Fruit fly (Drosophila melanogaster) whole organism, embryonic: ENCODE measurements around the gene CG14219.

ENCODE experiments used
- ATbp ChIP-seq: fragments of 200-800 bp; sonication (Bioruptor generic); optimal IDR thresholded peaks from 2 replicates; lab custom pipeline; 2017; ENCODE audit warnings: missing biosample characterization, mild to moderate bottlenecking, missing genetic modification characterization, missing genetic modification reagents
- Abd-B ChIP-seq: fragments of 200-800 bp; sonication (Bioruptor generic); optimal IDR thresholded peaks from 2 replicates; lab custom pipeline; 2018; ENCODE audit warnings: missing biosample characterization, mild to moderate bottlenecking, missing genetic modification characterization, moderate library complexity
- Aef1 ChIP-seq: fragments of 200-800 bp; sonication (Bioruptor generic); IDR thresholded peaks from 3 replicates; pipeline ENCODE4 v1.3.6; 2022; ENCODE audit warnings: missing biosample characterization, missing genetic modification characterization
- Atf3 ChIP-seq: fragments of 200-800 bp; sonication (Bioruptor generic); optimal IDR thresholded peaks from 3 replicates; lab custom pipeline; 2016; ENCODE audit warnings: missing biosample characterization, missing genetic modification characterization
- CG10654 ChIP-seq: fragments of 200-800 bp; sonication (Bioruptor generic); optimal IDR thresholded peaks from 2 replicates; lab custom pipeline; 2016; ENCODE audit warnings: missing biosample characterization, missing genetic modification characterization
- CG11093 ChIP-seq: fragments of 200-800 bp; sonication (Bioruptor generic); IDR thresholded peaks from 3 replicates; pipeline ENCODE4 v1.3.6; 2022; ENCODE audit warnings: missing biosample characterization, missing genetic modification characterization
- CG11398 ChIP-seq: fragments of 200-800 bp; sonication (Bioruptor generic); optimal IDR thresholded peaks from 2 replicates; lab custom pipeline; 2016; ENCODE audit warnings: missing biosample characterization, missing genetic modification characterization
- CG11723 ChIP-seq: fragments of 200-800 bp; sonication (Bioruptor generic); optimal IDR thresholded peaks from 2 replicates; lab custom pipeline; 2017; ENCODE audit warnings: missing biosample characterization, mild to moderate bottlenecking, missing genetic modification characterization
- CG13287 ChIP-seq: fragments of 200-800 bp; sonication (Bioruptor generic); IDR thresholded peaks from 2 replicates; pipeline ENCODE4 v1.3.6; 2022; ENCODE audit warnings: missing biosample characterization, missing genetic modification characterization; ENCODE audit not compliant: partially characterized antibody
- CG1602 ChIP-seq: fragments of 200-800 bp; sonication (Bioruptor generic); optimal IDR thresholded peaks from 3 replicates; lab custom pipeline; 2016; ENCODE audit warnings: missing biosample characterization, missing genetic modification characterization
- CG1647 ChIP-seq: fragments of 200-800 bp; sonication (Bioruptor generic); optimal IDR thresholded peaks from 3 replicates; lab custom pipeline; 2016; ENCODE audit warnings: missing biosample characterization, missing genetic modification characterization
- CG17385 ChIP-seq: fragments of 200-800 bp; sonication (Bioruptor generic); optimal IDR thresholded peaks from 3 replicates; lab custom pipeline; 2018; ENCODE audit warnings: missing biosample characterization, mild to moderate bottlenecking, missing genetic modification characterization
- CG17912 ChIP-seq: fragments of 200-800 bp; sonication (Bioruptor generic); optimal IDR thresholded peaks from 2 replicates; lab custom pipeline; 2018; ENCODE audit warnings: missing biosample characterization, mild to moderate bottlenecking, missing genetic modification characterization
- CG31365 ChIP-seq: fragments of 200-800 bp; sonication (Bioruptor generic); optimal IDR thresholded peaks from 2 replicates; lab custom pipeline; 2018; ENCODE audit warnings: missing biosample characterization, mild to moderate bottlenecking, missing genetic modification characterization
- CG3163 ChIP-seq: fragments of 200-800 bp; sonication (Bioruptor generic); optimal IDR thresholded peaks from 3 replicates; lab custom pipeline; 2016; ENCODE audit warnings: missing biosample characterization, missing genetic modification characterization
- CG32772 ChIP-seq: fragments of 200-800 bp; sonication (Bioruptor generic); IDR thresholded peaks from 2 replicates; pipeline ENCODE4 v1.3.6; 2022; ENCODE audit warnings: missing biosample characterization, missing genetic modification characterization
- CG34376 ChIP-seq: fragments of 200-800 bp; sonication (Bioruptor generic); optimal IDR thresholded peaks from 2 replicates; lab custom pipeline; 2018; ENCODE audit warnings: missing biosample characterization, mild to moderate bottlenecking, missing genetic modification characterization
- CG34422 ChIP-seq: fragments of 200-800 bp; sonication (Bioruptor generic); IDR thresholded peaks from 3 replicates; pipeline ENCODE4 v1.3.6; 2022; ENCODE audit warnings: missing biosample characterization, missing genetic modification characterization
- CG4404 ChIP-seq: fragments of 200-800 bp; sonication (Bioruptor generic); IDR thresholded peaks from 2 replicates; pipeline ENCODE4 v1.3.6; 2022; ENCODE audit warnings: missing biosample characterization, missing genetic modification characterization
- CG6272 ChIP-seq: fragments of 200-800 bp; sonication (Bioruptor generic); IDR thresholded peaks from 2 replicates; pipeline ENCODE4 v1.3.6; 2022; ENCODE audit warnings: missing biosample characterization, missing genetic modification characterization
- CG6791 ChIP-seq: fragments of 200-800 bp; sonication (Bioruptor generic); IDR thresholded peaks from 3 replicates; pipeline ENCODE4 v1.3.6; 2022; ENCODE audit warnings: missing biosample characterization, missing genetic modification characterization; ENCODE audit not compliant: partially characterized antibody
- CG7745 ChIP-seq: fragments of 200-800 bp; sonication (Bioruptor generic); optimal IDR thresholded peaks from 2 replicates; lab custom pipeline; 2018; ENCODE audit warnings: missing biosample characterization, mild to moderate bottlenecking, missing genetic modification characterization, moderate library complexity
- CG9215 ChIP-seq: fragments of 200-800 bp; sonication (Bioruptor generic); IDR thresholded peaks from 2 replicates; pipeline ENCODE4 v1.3.6; 2022; ENCODE audit warnings: missing biosample characterization, missing genetic modification characterization
- CG9727 ChIP-seq: fragments of 200-800 bp; sonication (Bioruptor generic); optimal IDR thresholded peaks from 3 replicates; lab custom pipeline; 2017; ENCODE audit warnings: missing biosample characterization, mild to moderate bottlenecking, missing genetic modification characterization
- Dek ChIP-seq: fragments of 200-800 bp; sonication (Bioruptor generic); optimal IDR thresholded peaks from 3 replicates; lab custom pipeline; 2019; ENCODE audit warnings: missing biosample characterization, mild to moderate bottlenecking, missing genetic modification characterization, moderate library complexity
- ERR ChIP-seq: fragments of 200-800 bp; sonication (Bioruptor generic); optimal IDR thresholded peaks from 2 replicates; lab custom pipeline; 2016; ENCODE audit warnings: missing biosample characterization, missing genetic modification characterization
- Fer3 ChIP-seq: fragments of 200-800 bp; sonication (Bioruptor generic); optimal IDR thresholded peaks from 2 replicates; lab custom pipeline; 2018; ENCODE audit warnings: missing biosample characterization, mild to moderate bottlenecking, missing genetic modification characterization, moderate library complexity
- Hr51 ChIP-seq, 2 experiments: fragments of 200-800 bp; sonication (Bioruptor generic); optimal IDR thresholded peaks; 2 replicates in 1 of 2; 3 replicates in 1 of 2; lab custom pipeline; 2016 to 2018; ENCODE audit warnings: missing biosample characterization in 2 of 2, missing genetic modification characterization in 2 of 2, mild to moderate bottlenecking in 1 of 2, moderate library complexity in 1 of 2
- MBD-R2 ChIP-seq: fragments of 200-800 bp; sonication (Bioruptor generic); IDR thresholded peaks from 2 replicates; pipeline ENCODE4 v1.3.6; 2022; ENCODE audit warnings: missing biosample characterization, missing genetic modification characterization
- MESR4 ChIP-seq: fragments of 200-800 bp; sonication (Bioruptor generic); optimal IDR thresholded peaks from 2 replicates; lab custom pipeline; 2018; ENCODE audit warnings: missing biosample characterization, mild to moderate bottlenecking, missing genetic modification characterization, moderate library complexity
- MTF-1 ChIP-seq: fragments of 200-800 bp; sonication (Bioruptor generic); optimal IDR thresholded peaks from 2 replicates; lab custom pipeline; 2018; ENCODE audit warnings: missing biosample characterization, mild to moderate bottlenecking, missing genetic modification characterization, borderline replicate concordance
- Nf-YC ChIP-seq: fragments of 200-800 bp; optimal IDR thresholded peaks from 3 replicates; lab custom pipeline; 2019; ENCODE audit warnings: missing biosample characterization, mild to moderate bottlenecking, missing genetic modification characterization, moderate library complexity
- Rx ChIP-seq: fragments of 200-800 bp; sonication (Bioruptor generic); IDR thresholded peaks from 2 replicates; pipeline ENCODE4 v1.3.6; 2022; ENCODE audit warnings: missing biosample characterization, missing genetic modification characterization
- Spps ChIP-seq: fragments of 200-800 bp; sonication (Bioruptor generic); optimal IDR thresholded peaks from 2 replicates; lab custom pipeline; 2018; ENCODE audit warnings: missing biosample characterization, mild to moderate bottlenecking, missing genetic modification characterization
- Xbp1 ChIP-seq: fragments of 200-800 bp; sonication (Bioruptor generic); optimal IDR thresholded peaks from 3 replicates; lab custom pipeline; 2016; ENCODE audit warnings: missing biosample characterization, mild to moderate bottlenecking, missing genetic modification characterization
- ase ChIP-seq: fragments of 200-800 bp; sonication (Bioruptor generic); IDR thresholded peaks from 3 replicates; pipeline ENCODE4 v1.3.6; 2022; ENCODE audit warnings: missing biosample characterization, missing genetic modification characterization
- az2 ChIP-seq: fragments of 200-800 bp; sonication (Bioruptor generic); optimal IDR thresholded peaks from 3 replicates; lab custom pipeline; 2016; ENCODE audit warnings: missing biosample characterization, missing genetic modification characterization
- corto ChIP-seq: fragments of 200-800 bp; sonication (Bioruptor generic); optimal IDR thresholded peaks from 2 replicates; lab custom pipeline; 2016; ENCODE audit warnings: missing biosample characterization, mild to moderate bottlenecking, missing genetic modification characterization, moderate library complexity
- crol ChIP-seq: fragments of 200-800 bp; sonication (Bioruptor generic); IDR thresholded peaks from 2 replicates; pipeline ENCODE4 v1.3.6; 2022; ENCODE audit warnings: missing biosample characterization, missing genetic modification characterization
- da ChIP-seq: fragments of 200-800 bp; sonication (Bioruptor generic); optimal IDR thresholded peaks from 2 replicates; lab custom pipeline; 2016; ENCODE audit warnings: missing biosample characterization, missing genetic modification characterization
- disco-r ChIP-seq: fragments of 200-800 bp; sonication (Bioruptor generic); optimal IDR thresholded peaks from 2 replicates; lab custom pipeline; 2016; ENCODE audit warnings: missing biosample characterization, missing genetic modification characterization
- dysf ChIP-seq: fragments of 200-800 bp; sonication (Bioruptor generic); IDR thresholded peaks from 3 replicates; pipeline ENCODE4 v1.3.6; 2022; ENCODE audit warnings: missing biosample characterization, missing genetic modification characterization
- kay ChIP-seq: fragments of 200-800 bp; sonication (Bioruptor generic); optimal IDR thresholded peaks from 2 replicates; lab custom pipeline; 2016; ENCODE audit warnings: missing biosample characterization, missing genetic modification characterization
- lbe ChIP-seq: fragments of 200-800 bp; sonication (Bioruptor generic); optimal IDR thresholded peaks from 2 replicates; lab custom pipeline; 2016; ENCODE audit warnings: missing biosample characterization, mild to moderate bottlenecking, missing genetic modification characterization
- ro ChIP-seq: fragments of 200-800 bp; sonication (Bioruptor generic); IDR thresholded peaks from 2 replicates; pipeline ENCODE4 v1.3.6; 2022; ENCODE audit warnings: missing biosample characterization, missing genetic modification characterization
- sim ChIP-seq: fragments of 200-800 bp; sonication (Bioruptor generic); IDR thresholded peaks from 2 replicates; pipeline ENCODE4 v1.3.6; 2022; ENCODE audit warnings: missing biosample characterization, missing genetic modification characterization
- sob ChIP-seq: fragments of 200-800 bp; sonication (Bioruptor generic); IDR thresholded peaks from 2 replicates; pipeline ENCODE4 v1.3.6; 2022; ENCODE audit warnings: missing biosample characterization, missing genetic modification characterization
- stc ChIP-seq: fragments of 200-800 bp; sonication (Bioruptor generic); IDR thresholded peaks from 2 replicates; pipeline ENCODE4 v1.3.6; 2022; ENCODE audit warnings: missing biosample characterization, missing genetic modification characterization
- stwl ChIP-seq: fragments of 200-800 bp; sonication (Bioruptor generic); optimal IDR thresholded peaks from 3 replicates; lab custom pipeline; 2018; ENCODE audit warnings: missing biosample characterization, mild to moderate bottlenecking, missing genetic modification characterization, moderate library complexity

Gene CG14219

dm6 chrX:19597684-19598363, 7.9 kb upstream of the CG14219 start, which contains the start of gene RpS10b (continued):
- peak; percentile 80 for TF ChIP-seq sim (GFP tag; lab: Robert Waterston, UW)
- peak; percentile 71 for TF ChIP-seq Nf-YC (tag; lab: Kevin White, UChicago)
- peak; percentile 91 for TF ChIP-seq CG13287 (GFP tag; lab: Robert Waterston, UW)
- TF ChIP-seq disco-r (GFP tag; lab: Kevin White, UChicago), result peak; percentile 93
- TF ChIP-seq CG10654, result peak; percentile 83
- TF ChIP-seq CG9727 (GFP tag; lab: Kevin White, UChicago), result peak; percentile 97
- no peak for TF ChIP-seq corto (GFP tag; lab: Kevin White, UChicago)
- TF ChIP-seq Xbp1 (GFP tag; lab: Kevin White, UChicago), result peak; percentile 68
- TF ChIP-seq crol (GFP tag; lab: Robert Waterston, UW), result peak; percentile 48; the same call in 1 of the 2 replicates
- TF ChIP-seq Rx (GFP tag; lab: Robert Waterston, UW), result peak; percentile 81
- peak; percentile 63; the same call in 1 of the 2 replicates for TF ChIP-seq CG6272 (GFP tag; lab: Robert Waterston, UW)
- TF ChIP-seq ase (GFP tag; lab: Robert Waterston, UW), result peak; percentile 78
- TF ChIP-seq ERR (GFP tag; lab: Kevin White, UChicago), result peak; percentile 40
- TF ChIP-seq CG1602 (GFP tag; lab: Kevin White, UChicago), result peak; percentile 40
- peak; percentile 44 for TF ChIP-seq CG7745 (tag; lab: Kevin White, UChicago)
- peak; percentile 38 for TF ChIP-seq kay (GFP tag; lab: Kevin White, UChicago)
- peak; percentile 48 for TF ChIP-seq CG1647 (GFP tag; lab: Kevin White, UChicago)
- peak; percentile 65 for TF ChIP-seq Spps
- peak; percentile 76 for TF ChIP-seq CG3163 (GFP tag; lab: Kevin White, UChicago)
- 0 out of 2 replicates have a peak, but pooled peaks have one; percentile 39 for TF ChIP-seq CG4404
- TF ChIP-seq ATbp, result peak; percentile 92
- TF ChIP-seq CG31365 (tag; lab: Kevin White, UChicago), result peak; percentile 81
- peak; percentile 84 for TF ChIP-seq CG34422 (GFP tag; lab: Robert Waterston, UW)
- TF ChIP-seq CG34376 (GFP tag; lab: Kevin White, UChicago), result peak; percentile 99
- TF ChIP-seq CG11723 (GFP tag; lab: Kevin White, UChicago), result peak; percentile 93
- peak; percentile 98 for TF ChIP-seq CG17385 (GFP tag; lab: Kevin White, UChicago)
- TF ChIP-seq Hr51 (GFP tag; optimal IDR thresholded peaks at IDR 0.05; lab: Kevin White, UChicago), result peak; percentile 78
- peak; percentile 81 for TF ChIP-seq dysf (GFP tag; lab: Robert Waterston, UW)
- TF ChIP-seq ro (GFP tag; lab: Robert Waterston, UW), result no peak
- TF ChIP-seq stwl (tag; lab: Kevin White, UChicago), result peak; percentile 76
- TF ChIP-seq sob, result peak; percentile 76
- peak; percentile 72; the same call in 1 of the 2 replicates for TF ChIP-seq stc (GFP tag; lab: Robert Waterston, UW)
- TF ChIP-seq MTF-1, result peak; percentile 97
- peak; percentile 42 for TF ChIP-seq CG9215 (GFP tag; lab: Robert Waterston, UW)
- peak; percentile 83 for TF ChIP-seq Abd-B
- TF ChIP-seq CG11398, result peak; percentile 92
- peak; percentile 69; the same call in 1 of the 2 replicates for TF ChIP-seq CG32772 (GFP tag; lab: Robert Waterston, UW)
- no peak for TF ChIP-seq CG11093
- TF ChIP-seq Aef1 (GFP tag; lab: Robert Waterston, UW), result no peak
- TF ChIP-seq Fer3 (tag; lab: Kevin White, UChicago), result peak; percentile 86
- peak; percentile 93 for TF ChIP-seq da (GFP tag; lab: Kevin White, UChicago)
- peak; percentile 56 for TF ChIP-seq Dek
- peak; percentile 67 for TF ChIP-seq az2 (GFP tag; lab: Kevin White, UChicago)
- TF ChIP-seq Atf3 (GFP tag; lab: Kevin White, UChicago), result peak; percentile 83
- TF ChIP-seq lbe (GFP tag; lab: Kevin White, UChicago), result peak; percentile 71
- peak; percentile 95 for TF ChIP-seq CG17912
- TF ChIP-seq MBD-R2 (GFP tag; lab: Robert Waterston, UW), result peak; percentile 42; the same call in 1 of the 2 replicates
- TF ChIP-seq CG6791 (GFP tag; lab: Robert Waterston, UW), result peak; percentile 87
- TF ChIP-seq MESR4 (GFP tag; lab: Kevin White, UChicago), result peak; percentile 97
